Worm (Caenorhabditis elegans) whole organism, L3 larva: ENCODE data around the gene Y45F10B.13.
"Not testable (repeated sequence)": the region's sequence is repeated elsewhere in the genome, so short reads cannot be mapped to it uniquely, and the experiment has no call there.

Experiments
- R02D3.7 ChIP-seq: fragments of 150-350 bp; optimal IDR thresholded peaks from 2 replicates; lab custom pipeline; 2014; ENCODE audit warnings: missing biosample characterization, missing genetic modification characterization
- aly-2 ChIP-seq: fragments of 150-350 bp; optimal IDR thresholded peaks from 2 replicates; lab custom pipeline; 2014; ENCODE audit warnings: missing biosample characterization, missing genetic modification characterization
- ceh-16 ChIP-seq: sonication (generic microtip); optimal IDR thresholded peaks from 2 replicates; lab custom pipeline; 2017; ENCODE audit warnings: missing biosample characterization, missing genetic modification characterization
- ceh-82 ChIP-seq: fragments of 150-350 bp; optimal IDR thresholded peaks from 2 replicates; lab custom pipeline; 2014; ENCODE audit warnings: missing biosample characterization, missing genetic modification characterization
- ceh-9 ChIP-seq: sonication (generic microtip); optimal IDR thresholded peaks from 2 replicates; lab custom pipeline; 2018; ENCODE audit warnings: missing biosample characterization, missing genetic modification characterization
- daf-12 ChIP-seq: fragments of 150-350 bp; optimal IDR thresholded peaks from 2 replicates; lab custom pipeline; 2014; ENCODE audit warnings: missing biosample characterization, missing genetic modification reagents, missing genetic modification characterization
- egl-27 ChIP-seq: sonication (generic microtip); optimal IDR thresholded peaks from 4 replicates; lab custom pipeline; 2017; ENCODE audit warnings: missing biosample characterization, missing genetic modification reagents, missing genetic modification characterization
- egl-5 ChIP-seq: fragments of 150-350 bp; optimal IDR thresholded peaks from 2 replicates; lab custom pipeline; 2017; ENCODE audit warnings: missing biosample characterization, missing genetic modification reagents, missing genetic modification characterization, inconsistent platforms
- elt-2 ChIP-seq: sonication (generic microtip); optimal IDR thresholded peaks from 2 replicates; lab custom pipeline; 2016; ENCODE audit warnings: missing genetic modification reagents, mild to moderate bottlenecking, missing genetic modification characterization, missing compliant biosample characterization
- elt-3 ChIP-seq, 3 experiments: fragments of 150-350 bp in 1 of 3; sonication (generic microtip) in 2 of 3; optimal IDR thresholded peaks; 2 replicates in 2 of 3; 4 replicates in 1 of 3; lab custom pipeline; 2014 to 2017; ENCODE audit warnings: missing biosample characterization in 3 of 3, missing genetic modification characterization in 3 of 3
- eor-1 ChIP-seq, 2 experiments: fragments of 150-350 bp; optimal IDR thresholded peaks; 2 replicates each; lab custom pipeline; 2014 to 2018; ENCODE audit warnings: missing biosample characterization in 2 of 2, missing genetic modification characterization in 2 of 2
- fkh-10 ChIP-seq: sonication (generic microtip); optimal IDR thresholded peaks from 2 replicates; lab custom pipeline; 2017; ENCODE audit warnings: missing biosample characterization, missing genetic modification reagents, missing genetic modification characterization
- fos-1 ChIP-seq: fragments of 150-350 bp; optimal IDR thresholded peaks from 2 replicates; lab custom pipeline; 2014; ENCODE audit warnings: missing biosample characterization, missing genetic modification characterization
- hmg-11 ChIP-seq: sonication (generic microtip); optimal IDR thresholded peaks from 2 replicates; lab custom pipeline; 2016; ENCODE audit warnings: missing genetic modification characterization, missing compliant biosample characterization
- jun-1 ChIP-seq: fragments of 150-350 bp; optimal IDR thresholded peaks from 2 replicates; lab custom pipeline; 2014; ENCODE audit warnings: missing biosample characterization, missing genetic modification reagents, missing genetic modification characterization
- lin-39 ChIP-seq: fragments of 150-350 bp; optimal IDR thresholded peaks from 2 replicates; lab custom pipeline; 2018; ENCODE audit warnings: missing biosample characterization, missing genetic modification reagents, missing genetic modification characterization
- mml-1 ChIP-seq: fragments of 150-350 bp; sonication (generic microtip); optimal IDR thresholded peaks from 3 replicates; lab custom pipeline; 2014; ENCODE audit warnings: missing biosample characterization, missing genetic modification characterization
- nfya-1 ChIP-seq: sonication (generic microtip); optimal IDR thresholded peaks from 2 replicates; lab custom pipeline; 2017; ENCODE audit warnings: missing genetic modification characterization, mild to moderate bottlenecking, missing compliant biosample characterization, antibody characterized with exemption, moderate library complexity; ENCODE audit not compliant: insufficient read depth
- nhr-11 ChIP-seq: fragments of 150-350 bp; optimal IDR thresholded peaks from 2 replicates; lab custom pipeline; 2014; ENCODE audit warnings: missing biosample characterization, missing genetic modification characterization
- nhr-12 ChIP-seq: fragments of 150-350 bp; optimal IDR thresholded peaks from 2 replicates; lab custom pipeline; 2014; ENCODE audit warnings: missing biosample characterization, missing genetic modification characterization
- nhr-237 ChIP-seq: fragments of 150-350 bp; optimal IDR thresholded peaks from 2 replicates; lab custom pipeline; 2014; ENCODE audit warnings: missing biosample characterization, missing genetic modification characterization
- nhr-25 ChIP-seq: sonication (generic microtip); optimal IDR thresholded peaks from 2 replicates; lab custom pipeline; 2017; ENCODE audit warnings: missing biosample characterization, missing genetic modification characterization
- nhr-28 ChIP-seq: fragments of 150-350 bp; optimal IDR thresholded peaks from 2 replicates; lab custom pipeline; 2014; ENCODE audit warnings: missing biosample characterization, missing genetic modification characterization
- nhr-43 ChIP-seq: sonication (generic microtip); optimal IDR thresholded peaks from 2 replicates; lab custom pipeline; 2016; ENCODE audit warnings: mild to moderate bottlenecking, missing genetic modification characterization, missing compliant biosample characterization; ENCODE audit not compliant: poor library complexity, severe bottlenecking
- nhr-67 ChIP-seq: fragments of 150-350 bp; optimal IDR thresholded peaks from 2 replicates; lab custom pipeline; 2014; ENCODE audit warnings: missing biosample characterization, missing genetic modification characterization
- nhr-76 ChIP-seq: fragments of 150-350 bp; sonication (generic microtip); optimal IDR thresholded peaks from 5 replicates; lab custom pipeline; 2014; ENCODE audit warnings: missing biosample characterization, missing genetic modification characterization
- nhr-77 ChIP-seq: fragments of 150-350 bp; optimal IDR thresholded peaks from 2 replicates; lab custom pipeline; 2014; ENCODE audit warnings: missing biosample characterization, missing genetic modification characterization
- pqm-1 ChIP-seq: fragments of 150-350 bp; optimal IDR thresholded peaks from 2 replicates; lab custom pipeline; 2017; ENCODE audit warnings: missing biosample characterization, missing genetic modification characterization, inconsistent platforms
- sea-2 ChIP-seq: fragments of 150-350 bp; sonication (generic microtip); optimal IDR thresholded peaks from 4 replicates; lab custom pipeline; 2014; ENCODE audit warnings: missing biosample characterization, missing genetic modification reagents, missing genetic modification characterization
- skn-1 ChIP-seq: fragments of 150-350 bp; optimal IDR thresholded peaks from 2 replicates; lab custom pipeline; 2014; ENCODE audit warnings: missing biosample characterization, missing genetic modification characterization
- snpc-4 ChIP-seq: fragments of 150-350 bp; optimal IDR thresholded peaks from 2 replicates; lab custom pipeline; 2014; ENCODE audit warnings: missing biosample characterization, missing genetic modification characterization
- tbx-2 ChIP-seq: sonication (generic microtip); optimal IDR thresholded peaks from 2 replicates; lab custom pipeline; 2016; ENCODE audit warnings: mild to moderate bottlenecking, missing genetic modification characterization, missing compliant biosample characterization
- unc-39 ChIP-seq: sonication (generic microtip); optimal IDR thresholded peaks from 4 replicates; lab custom pipeline; 2017; ENCODE audit warnings: missing biosample characterization, missing genetic modification characterization
- unc-62 ChIP-seq: fragments of 150-350 bp; sonication (generic microtip); optimal IDR thresholded peaks from 4 replicates; lab custom pipeline; 2014; ENCODE audit warnings: missing biosample characterization, missing genetic modification reagents, missing genetic modification characterization
- zag-1 ChIP-seq: fragments of 150-350 bp; optimal IDR thresholded peaks from 2 replicates; lab custom pipeline; 2014; ENCODE audit warnings: missing biosample characterization, missing genetic modification characterization
- ztf-11 ChIP-seq: fragments of 150-350 bp; optimal IDR thresholded peaks from 2 replicates; lab custom pipeline; 2014; ENCODE audit warnings: missing biosample characterization, missing genetic modification characterization
- ztf-4 ChIP-seq: fragments of 150-350 bp; optimal IDR thresholded peaks from 2 replicates; lab custom pipeline; 2014; ENCODE audit warnings: missing biosample characterization, missing genetic modification characterization

The Y45F10B.13 gene

ce11 chrIV:13591645-13592044 lies 30.1 kb upstream of the Y45F10B.13 start, which contains the start of gene tsp-5:
tsp-5 (minus strand) TSS chrIV:13591745.
- no peak for TF ChIP-seq elt-3 (tag; optimal IDR thresholded peaks at IDR 0.05; lab: Kevin White, UChicago)
- TF ChIP-seq egl-5 = no peak
- TF ChIP-seq nhr-43 (tag; lab: Kevin White, UChicago) = no peak
- no peak for TF ChIP-seq nhr-237
- no peak for TF ChIP-seq unc-39 (tag; lab: Kevin White, UChicago)
- no peak for TF ChIP-seq sea-2
- TF ChIP-seq hmg-11 = no peak
- no peak for TF ChIP-seq eor-1 (tag; optimal IDR thresholded peaks at IDR 0.05; lab: Kevin White, UChicago)
- TF ChIP-seq skn-1 = no peak
- TF ChIP-seq ceh-9 (tag; lab: Kevin White, UChicago) = no peak
- no peak for TF ChIP-seq elt-2 (tag; lab: Kevin White, UChicago)
- TF ChIP-seq ceh-82 = no peak
- no peak for TF ChIP-seq jun-1 (tag; lab: Kevin White, UChicago)
- TF ChIP-seq nhr-28 (tag; lab: Kevin White, UChicago) = no peak
- TF ChIP-seq ztf-11 = no peak
- no peak for TF ChIP-seq snpc-4
- TF ChIP-seq aly-2 = no peak
- no peak for TF ChIP-seq R02D3.7 (tag; lab: Kevin White, UChicago)
- TF ChIP-seq ceh-16 = no peak
- no peak for TF ChIP-seq ztf-4 (tag; lab: Kevin White, UChicago)

- not testable (repeated sequence) for TF ChIP-seq nhr-237; nhr-12 (tag; lab: Kevin White, UChicago); ceh-16
Measured at ce11 chrIV:13588544-13589043, 27.1 kb upstream of the Y45F10B.13 start, which contains the start of gene sru-9. sru-9 (plus strand) TSS chrIV:13588993.

ce11 chrIV:13587175-13587574 lies 25.6 kb upstream of the Y45F10B.13 start, which contains the start of gene Y45F10B.12:
Y45F10B.12 (plus strand) TSS chrIV:13587475.
- no peak for TF ChIP-seq mml-1 (tag; lab: Kevin White, UChicago)
- no peak for TF ChIP-seq nhr-67 (tag; lab: Kevin White, UChicago)
- TF ChIP-seq unc-62 (GFP tag; lab: Kevin White, UChicago) = no peak
- no peak for TF ChIP-seq egl-27 (tag; lab: Kevin White, UChicago)
- TF ChIP-seq ceh-82 = no peak
- no peak for TF ChIP-seq nhr-76
- no peak for TF ChIP-seq nhr-25
- no peak for TF ChIP-seq zag-1
- no peak for TF ChIP-seq hmg-11
- TF ChIP-seq skn-1 = no peak

ce11 chrIV:13584646-13585045 lies 23.1 kb upstream of the Y45F10B.13 start, which contains the start of gene sru-11:
sru-11 (plus strand) TSS chrIV:13584946.
- no peak for TF ChIP-seq R02D3.7 (tag; lab: Kevin White, UChicago)

- no peak for TF ChIP-seq nhr-11 (tag; lab: Kevin White, UChicago)
- TF ChIP-seq nhr-77 (tag; lab: Kevin White, UChicago) = no peak
- no peak for TF ChIP-seq nfya-1 (tag; lab: Kevin White, UChicago)
- no peak for TF ChIP-seq lin-39
- no peak for TF ChIP-seq egl-5
- TF ChIP-seq hmg-11 = no peak
- TF ChIP-seq nhr-237 = no peak
- TF ChIP-seq tbx-2 (tag; lab: Kevin White, UChicago) = no peak
- no peak for TF ChIP-seq eor-1 (tag; optimal IDR thresholded peaks at IDR 0.05; lab: Kevin White, UChicago)
- no peak for TF ChIP-seq fos-1 (tag; lab: Kevin White, UChicago)
- TF ChIP-seq daf-12 (tag; lab: Kevin White, UChicago) = no peak
- TF ChIP-seq fkh-10 (GFP tag; lab: Kevin White, UChicago) = no peak
- no peak for TF ChIP-seq pqm-1 (tag; lab: Kevin White, UChicago)
Measured at ce11 chrIV:13582909-13583308, 21.4 kb upstream of the Y45F10B.13 start, which contains the start of gene sru-12. sru-12 (plus strand) TSS chrIV:13583209.
